Worm (Caenorhabditis elegans) whole organism, late embryonic: ENCODE measurements around the gene F58E6.4.
A peak's percentile ranks its signal among the peaks of the same experiment; 100 is the strongest.

ENCODE experiments used
- C38D4.7 ChIP-seq: fragments of 200-800 bp; sonication (Bioruptor generic); optimal IDR thresholded peaks from 2 replicates; lab custom pipeline; 2018; ENCODE audit warnings: mild to moderate bottlenecking, missing genetic modification characterization, moderate library complexity, missing compliant biosample characterization
- F13H6.1 ChIP-seq: sonication (generic microtip); optimal IDR thresholded peaks from 2 replicates; lab custom pipeline; 2016; ENCODE audit warnings: missing genetic modification characterization, missing compliant biosample characterization
- K02D7.2 ChIP-seq: sonication (generic microtip); optimal IDR thresholded peaks from 2 replicates; lab custom pipeline; 2017; ENCODE audit warnings: mild to moderate bottlenecking, missing genetic modification characterization, missing compliant biosample characterization
- K09A11.1 ChIP-seq: sonication (generic microtip); optimal IDR thresholded peaks from 2 replicates; lab custom pipeline; 2017; ENCODE audit warnings: antibody characterized with exemption, mild to moderate bottlenecking, missing genetic modification characterization, missing compliant biosample characterization; ENCODE audit not compliant: insufficient read depth
- Y22D7AL.16 ChIP-seq: sonication (generic microtip); optimal IDR thresholded peaks from 2 replicates; lab custom pipeline; 2016; ENCODE audit warnings: missing genetic modification characterization, missing compliant biosample characterization
- ahr-1 ChIP-seq: sonication (generic microtip); optimal IDR thresholded peaks from 2 replicates; lab custom pipeline; 2016; ENCODE audit warnings: missing genetic modification characterization, missing compliant biosample characterization
- ama-1 ChIP-seq: fragments of 150-350 bp; optimal IDR thresholded peaks from 2 replicates; lab custom pipeline; 2014
- ceh-19 ChIP-seq: fragments of 200-800 bp; sonication (Bioruptor generic); optimal IDR thresholded peaks from 2 replicates; lab custom pipeline; 2018; ENCODE audit warnings: mild to moderate bottlenecking, missing genetic modification characterization, missing compliant biosample characterization
- ceh-2 ChIP-seq: sonication (generic microtip); optimal IDR thresholded peaks from 2 replicates; lab custom pipeline; 2016; ENCODE audit warnings: missing genotype, missing genetic modification characterization, missing compliant biosample characterization
- ceh-22 ChIP-seq: sonication (generic microtip); optimal IDR thresholded peaks from 2 replicates; lab custom pipeline; 2017; ENCODE audit warnings: missing biosample characterization, missing genetic modification characterization
- ceh-24 ChIP-seq: sonication (generic microtip); optimal IDR thresholded peaks from 2 replicates; lab custom pipeline; 2016; ENCODE audit warnings: mild to moderate bottlenecking, missing genetic modification characterization, missing compliant biosample characterization
- ceh-31 ChIP-seq: sonication (generic microtip); optimal IDR thresholded peaks from 2 replicates; lab custom pipeline; 2016; ENCODE audit warnings: missing genetic modification characterization, missing compliant biosample characterization
- ceh-34 ChIP-seq: sonication (generic microtip); optimal IDR thresholded peaks from 2 replicates; lab custom pipeline; 2016; ENCODE audit warnings: mild to moderate bottlenecking, missing genetic modification characterization, missing compliant biosample characterization
- ceh-48 ChIP-seq: sonication (generic microtip); optimal IDR thresholded peaks from 2 replicates; lab custom pipeline; 2016; ENCODE audit warnings: missing genetic modification characterization, inconsistent platforms, missing compliant biosample characterization
- ceh-6 ChIP-seq: fragments of 200-800 bp; sonication (Bioruptor generic); optimal IDR thresholded peaks from 2 replicates; lab custom pipeline; 2018; ENCODE audit warnings: mild to moderate bottlenecking, missing genetic modification characterization, missing compliant biosample characterization
- ceh-9 ChIP-seq: sonication (generic microtip); optimal IDR thresholded peaks from 2 replicates; lab custom pipeline; 2016; ENCODE audit warnings: mild to moderate bottlenecking, missing genetic modification characterization, inconsistent platforms, missing compliant biosample characterization
- che-1 ChIP-seq: sonication (generic microtip); optimal IDR thresholded peaks from 2 replicates; lab custom pipeline; 2016; ENCODE audit warnings: mild to moderate bottlenecking, missing genetic modification characterization, missing compliant biosample characterization
- elt-2 ChIP-seq: sonication (generic microtip); optimal IDR thresholded peaks from 2 replicates; lab custom pipeline; 2016; ENCODE audit warnings: missing genetic modification reagents, missing genetic modification characterization, missing compliant biosample characterization
- ets-4 ChIP-seq: sonication (generic microtip); optimal IDR thresholded peaks from 2 replicates; lab custom pipeline; 2016; ENCODE audit warnings: missing genetic modification characterization, missing compliant biosample characterization
- fax-1 ChIP-seq: sonication (generic microtip); optimal IDR thresholded peaks from 2 replicates; lab custom pipeline; 2016; ENCODE audit warnings: missing genotype, missing genetic modification characterization, missing compliant biosample characterization
- fkh-6 ChIP-seq: sonication (generic microtip); optimal IDR thresholded peaks from 2 replicates; lab custom pipeline; 2016; ENCODE audit warnings: missing genetic modification characterization, missing compliant biosample characterization
- hlh-13 ChIP-seq: fragments of 200-800 bp; sonication (Bioruptor generic); optimal IDR thresholded peaks from 2 replicates; lab custom pipeline; 2018; ENCODE audit warnings: mild to moderate bottlenecking, missing genetic modification characterization, missing compliant biosample characterization
- hlh-30 ChIP-seq: sonication (generic microtip); optimal IDR thresholded peaks from 2 replicates; lab custom pipeline; 2017; ENCODE audit warnings: antibody characterized with exemption, missing genetic modification characterization, missing compliant biosample characterization; ENCODE audit not compliant: insufficient read depth
- hlh-6 ChIP-seq: sonication (generic microtip); optimal IDR thresholded peaks from 2 replicates; lab custom pipeline; 2016; ENCODE audit warnings: missing genotype, missing genetic modification characterization, missing compliant biosample characterization
- hlh-8 ChIP-seq: sonication (generic microtip); optimal IDR thresholded peaks from 2 replicates; lab custom pipeline; 2016; ENCODE audit warnings: missing genotype, missing genetic modification characterization, missing compliant biosample characterization
- lim-6 ChIP-seq: sonication (generic microtip); optimal IDR thresholded peaks from 2 replicates; lab custom pipeline; 2016; ENCODE audit warnings: missing genetic modification characterization, missing compliant biosample characterization
- lin-11 ChIP-seq: fragments of 200-800 bp; sonication (Bioruptor generic); optimal IDR thresholded peaks from 2 replicates; lab custom pipeline; 2018; ENCODE audit warnings: mild to moderate bottlenecking, missing genetic modification characterization, missing compliant biosample characterization
- madf-2 ChIP-seq: sonication (generic microtip); optimal IDR thresholded peaks from 2 replicates; lab custom pipeline; 2017; ENCODE audit warnings: missing genetic modification characterization, missing compliant biosample characterization
- mec-3 ChIP-seq: sonication (generic microtip); optimal IDR thresholded peaks from 2 replicates; lab custom pipeline; 2016; ENCODE audit warnings: borderline replicate concordance, missing genetic modification characterization, missing compliant biosample characterization
- nfya-1 ChIP-seq: sonication (generic microtip); optimal IDR thresholded peaks from 2 replicates; lab custom pipeline; 2017; ENCODE audit warnings: missing genetic modification characterization, mild to moderate bottlenecking, missing compliant biosample characterization, antibody characterized with exemption, moderate library complexity
- nhr-232 ChIP-seq: sonication (generic microtip); optimal IDR thresholded peaks from 2 replicates; lab custom pipeline; 2016; ENCODE audit warnings: missing genetic modification characterization, missing compliant biosample characterization
- npax-4 ChIP-seq: sonication (generic microtip); optimal IDR thresholded peaks from 2 replicates; lab custom pipeline; 2016; ENCODE audit warnings: missing genetic modification characterization, missing compliant biosample characterization
- pag-3 ChIP-seq: sonication (generic microtip); optimal IDR thresholded peaks from 2 replicates; lab custom pipeline; 2016; ENCODE audit warnings: missing compliant biosample characterization, missing genetic modification characterization, borderline replicate concordance
- pha-2 ChIP-seq: sonication (generic microtip); optimal IDR thresholded peaks from 2 replicates; lab custom pipeline; 2017; ENCODE audit warnings: mild to moderate bottlenecking, missing genetic modification characterization, missing compliant biosample characterization
- pha-4 ChIP-seq: fragments of 150-350 bp; optimal IDR thresholded peaks from 2 replicates; lab custom pipeline; 2018; ENCODE audit warnings: missing biosample characterization, missing genetic modification reagents, missing genetic modification characterization
- pqm-1 ChIP-seq: sonication (generic microtip); optimal IDR thresholded peaks from 2 replicates; lab custom pipeline; 2016; ENCODE audit warnings: missing genetic modification characterization, missing compliant biosample characterization
- sdc-2 ChIP-seq: sonication (generic microtip); optimal IDR thresholded peaks from 2 replicates; lab custom pipeline; 2016; ENCODE audit warnings: missing genotype, missing genetic modification characterization, missing compliant biosample characterization
- sox-2 ChIP-seq: fragments of 200-800 bp; sonication (Bioruptor generic); IDR thresholded peaks from 2 replicates; pipeline ENCODE4 v1.3.6; 2022; ENCODE audit warnings: missing genetic modification reagents, missing genetic modification characterization, missing compliant biosample characterization
- syd-9 ChIP-seq: sonication (generic microtip); optimal IDR thresholded peaks from 2 replicates; lab custom pipeline; 2016; ENCODE audit warnings: mild to moderate bottlenecking, missing genetic modification characterization, moderate library complexity, missing compliant biosample characterization
- tbx-7 ChIP-seq: sonication (generic microtip); optimal IDR thresholded peaks from 2 replicates; lab custom pipeline; 2016; ENCODE audit warnings: missing genotype, missing genetic modification characterization, missing compliant biosample characterization
- unc-3 ChIP-seq, 2 experiments: fragments of 200-800 bp in 1 of 2; sonication (Bioruptor generic) in 1 of 2; sonication (generic microtip) in 1 of 2; conservative IDR thresholded peaks in 1 of 2; optimal IDR thresholded peaks in 1 of 2; 2 replicates each; pipeline versions ENCODE4 v1.3.6 to Lab custom; 2016 to 2022; ENCODE audit warnings: missing compliant biosample characterization in 2 of 2, missing genetic modification characterization in 2 of 2, missing genetic modification reagents in 1 of 2

The F58E6.4 gene

ce11 chrV:9765622-9766021 is 15.4 kb upstream of the F58E6.4 start:
- TF ChIP-seq che-1 (tag; lab: Kevin White, UChicago) (no peak), ceh-31 (tag; lab: Kevin White, UChicago) (peak; percentile 15)

ce11 chrV:9764552-9764951 is 14.3 kb upstream of the F58E6.4 start:
- TF ChIP-seq pqm-1 (tag; lab: Kevin White, UChicago), result no peak
- no peak for TF ChIP-seq ceh-19 (GFP tag; lab: Kevin White, UChicago)
- TF ChIP-seq ceh-31 (tag; lab: Kevin White, UChicago), result no peak
- TF ChIP-seq fkh-6, result no peak
- no peak for TF ChIP-seq fax-1 (tag; lab: Kevin White, UChicago)
- TF ChIP-seq ets-4 (tag; lab: Kevin White, UChicago), result no peak
- no peak for TF ChIP-seq hlh-6 (tag; lab: Kevin White, UChicago)
- no peak for TF ChIP-seq ceh-48 (tag; lab: Kevin White, UChicago)
- no peak for TF ChIP-seq lim-6 (tag; lab: Kevin White, UChicago)
- no peak for TF ChIP-seq ama-1
- TF ChIP-seq hlh-13 (GFP tag; lab: Kevin White, UChicago), result no peak
- TF ChIP-seq F13H6.1, result no peak
- no peak for TF ChIP-seq Y22D7AL.16 (tag; lab: Kevin White, UChicago)
- TF ChIP-seq ahr-1, result no peak
- no peak for TF ChIP-seq nfya-1 (tag; lab: Kevin White, UChicago)
- no peak for TF ChIP-seq npax-4 (tag; lab: Kevin White, UChicago)
- no peak for TF ChIP-seq hlh-8 (tag; lab: Kevin White, UChicago)
- no peak for TF ChIP-seq ceh-9 (tag; lab: Kevin White, UChicago)
- TF ChIP-seq ceh-6 (GFP tag; lab: Kevin White, UChicago), result no peak
- TF ChIP-seq K02D7.2, result no peak

DNA sequence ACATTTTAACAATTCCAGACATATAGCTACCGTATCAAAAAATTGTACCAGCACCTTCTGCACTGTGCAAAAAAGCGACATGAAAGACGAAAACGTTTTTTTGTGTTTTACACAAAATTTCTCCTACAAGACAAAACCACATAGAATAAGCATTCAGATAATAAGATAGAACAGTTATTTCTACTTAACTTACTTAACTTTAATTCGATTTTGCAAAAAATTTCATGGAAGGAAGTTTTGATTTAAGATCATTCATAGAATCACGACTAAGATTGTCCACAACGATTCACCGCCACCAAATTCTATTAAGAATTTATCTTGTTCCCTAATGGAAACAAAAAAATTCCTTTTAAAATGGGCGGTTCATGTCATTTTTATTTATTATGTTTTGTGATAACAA is 13.6 kb upstream of the F58E6.4 start:
- TF ChIP-seq ceh-9 (tag; lab: Kevin White, UChicago), result no peak
- no peak for TF ChIP-seq madf-2 (tag; lab: Kevin White, UChicago)
- TF ChIP-seq tbx-7 (tag; lab: Kevin White, UChicago), result no peak
- TF ChIP-seq F13H6.1, result no peak
- TF ChIP-seq ceh-24 (tag; lab: Kevin White, UChicago), result no peak
- TF ChIP-seq sox-2, result no peak
- no peak for TF ChIP-seq elt-2 (tag; lab: Kevin White, UChicago)
- no peak for TF ChIP-seq K02D7.2
- no peak for TF ChIP-seq nhr-232
- no peak for TF ChIP-seq ceh-48 (tag; lab: Kevin White, UChicago)
- no peak for TF ChIP-seq ceh-2 (tag; lab: Kevin White, UChicago)
- TF ChIP-seq unc-3 (GFP tag; conservative IDR thresholded peaks at IDR 0.05; lab: Robert Waterston, UW), result no peak
- TF ChIP-seq unc-3 (tag; optimal IDR thresholded peaks at IDR 0.05; lab: Kevin White, UChicago), result no peak
- no peak for TF ChIP-seq sdc-2 (tag; lab: Kevin White, UChicago)
- TF ChIP-seq hlh-30, result no peak
- TF ChIP-seq lin-11 (tag; lab: Kevin White, UChicago), result no peak
- TF ChIP-seq ceh-34 (tag; lab: Kevin White, UChicago), result no peak
- no peak for TF ChIP-seq pha-2 (tag; lab: Kevin White, UChicago)
- TF ChIP-seq pag-3 (tag; lab: Kevin White, UChicago), result no peak
- TF ChIP-seq ceh-22, result no peak
- TF ChIP-seq Y22D7AL.16 (tag; lab: Kevin White, UChicago), result no peak

DNA sequence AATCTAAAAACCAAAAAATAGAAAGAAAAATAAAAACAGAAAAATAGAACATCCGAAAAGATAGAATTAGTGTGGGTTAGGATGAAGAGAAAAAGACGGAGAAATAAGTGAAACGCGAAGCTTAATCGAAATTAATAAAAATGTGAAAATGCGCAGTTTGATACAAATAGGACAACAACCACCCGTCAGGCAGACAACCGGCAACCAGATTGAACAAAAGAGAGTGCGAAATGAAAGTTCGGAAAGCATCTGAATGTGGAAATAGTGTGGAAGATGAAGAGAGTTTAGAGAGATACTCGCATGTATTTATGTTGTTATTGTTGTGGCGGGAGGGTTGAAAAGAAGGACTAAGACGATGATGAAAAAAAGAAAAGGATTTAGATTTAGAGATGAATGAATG is 8.2 kb upstream of the F58E6.4 start:
- TF ChIP-seq K09A11.1 (no peak), C38D4.7 (GFP tag; lab: Kevin White, UChicago) (no peak), mec-3 (tag; lab: Kevin White, UChicago) (no peak), nfya-1 (tag; lab: Kevin White, UChicago) (no peak), ceh-48 (tag; lab: Kevin White, UChicago) (no peak), ceh-19 (GFP tag; lab: Kevin White, UChicago) (no peak), syd-9 (tag; lab: Kevin White, UChicago) (no peak), che-1 (tag; lab: Kevin White, UChicago) (no peak), pha-4 (tag; lab: Kevin White, UChicago) (no peak), Y22D7AL.16 (tag; lab: Kevin White, UChicago) (no peak)
- TF ChIP-seq, all 69 proteins: peak for 0
